Fruit fly (Drosophila melanogaster): ENCODE results near the gene kon.

The kon gene

dm6 chr2L:18480326-18481028, 23.3 kb downstream of the kon start (continued):
- no peak for TF ChIP-seq NK7.1 (GFP tag; optimal IDR thresholded peaks at IDR 0.05)
- TF ChIP-seq CG2199 (GFP tag; IDR thresholded peaks at IDR 0.05), result peak; percentile 69; the same call in 1 of the 3 replicates
- TF ChIP-seq CG30431 (GFP tag; optimal IDR thresholded peaks at IDR 0.05), result no peak
- no peak for TF ChIP-seq Asciz (GFP tag; optimal IDR thresholded peaks at IDR 0.05)
- TF ChIP-seq gt (GFP tag; IDR thresholded peaks at IDR 0.05), result no peak
- TF ChIP-seq bbx (GFP tag; IDR thresholded peaks at IDR 0.05; ENCODE audit: partially characterized antibody), result peak; percentile 16; the same call in 1 of the 2 replicates
- peak; percentile 81 for TF ChIP-seq kni (GFP tag; optimal IDR thresholded peaks at IDR 0.05)
- peak; percentile 31 for TF ChIP-seq Med (GFP tag)
- peak; percentile 67 for TF ChIP-seq sd (tag; optimal IDR thresholded peaks at IDR 0.05)
- TF ChIP-seq GATAe (GFP tag; conservative IDR thresholded peaks at IDR 0.05), result no peak
- TF ChIP-seq kay (GFP tag; optimal IDR thresholded peaks at IDR 0.05), result no peak
- peak; percentile 20 for TF ChIP-seq twi (tag; optimal IDR thresholded peaks at IDR 0.05)
- no peak for TF ChIP-seq Dll (GFP tag; IDR thresholded peaks at IDR 0.05; ENCODE audit: partially characterized antibody)

DNA sequence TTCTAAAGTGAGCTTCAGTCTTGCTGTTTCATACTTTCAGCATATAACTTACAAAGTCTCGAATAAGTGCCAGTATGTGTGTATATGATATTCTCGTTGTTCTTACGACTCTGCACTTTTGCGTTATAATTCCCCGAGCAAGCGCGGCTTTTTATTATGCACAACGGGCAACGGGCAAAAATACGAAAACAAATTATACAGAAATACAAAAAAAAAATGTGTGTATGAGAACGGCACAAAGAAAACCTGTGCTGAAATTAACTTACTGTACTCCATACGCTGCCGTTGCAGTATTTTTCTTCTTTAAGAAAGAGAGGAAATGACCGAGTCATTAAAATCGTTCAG, 24.6 kb downstream of the kon start:
- TF ChIP-seq Opbp (GFP tag; IDR thresholded peaks at IDR 0.05; ENCODE audit: partially characterized antibody), result no peak
- TF ChIP-seq CG2199 (GFP tag; IDR thresholded peaks at IDR 0.05), result 0 out of 3 replicates have a peak, but pooled peaks have one; percentile 46
- no peak for TF ChIP-seq tap (tag; optimal IDR thresholded peaks at IDR 0.05)
- TF ChIP-seq Xrp1 (GFP tag; IDR thresholded peaks at IDR 0.05), result no peak
- no peak for TF ChIP-seq chn (GFP tag; optimal IDR thresholded peaks at IDR 0.05)
- TF ChIP-seq CG10959 (GFP tag; IDR thresholded peaks at IDR 0.05), result no peak
- TF ChIP-seq ara (GFP tag; IDR thresholded peaks at IDR 0.05), result no peak

- no peak for TF ChIP-seq chm (GFP tag; IDR thresholded peaks at IDR 0.05)
- TF ChIP-seq jumu (GFP tag; optimal IDR thresholded peaks at IDR 0.05), result no peak
- no peak for TF ChIP-seq CG30403 (GFP tag; optimal IDR thresholded peaks at IDR 0.05)
- no peak for TF ChIP-seq CG12769 (tag; optimal IDR thresholded peaks at IDR 0.05)
- no peak for TF ChIP-seq row (GFP tag; IDR thresholded peaks at IDR 0.05)
- TF ChIP-seq ham (GFP tag; IDR thresholded peaks at IDR 0.05), result no peak
- TF ChIP-seq Sry-β (GFP tag; optimal IDR thresholded peaks at IDR 0.05), result no peak
- TF ChIP-seq Drgx (GFP tag; IDR thresholded peaks at IDR 0.05), result no peak
- no peak for TF ChIP-seq CG8281 (tag; optimal IDR thresholded peaks at IDR 0.05)
- no peak for TF ChIP-seq fd64A (GFP tag; optimal IDR thresholded peaks at IDR 0.05)
- no peak for TF ChIP-seq Mad (GFP tag; optimal IDR thresholded peaks at IDR 0.05)
- no peak for TF ChIP-seq HLHmδ (GFP tag; optimal IDR thresholded peaks at IDR 0.05)
- no peak for TF ChIP-seq CG6791 (GFP tag; IDR thresholded peaks at IDR 0.05; ENCODE audit: partially characterized antibody)
- TF ChIP-seq vvl (GFP tag; IDR thresholded peaks at IDR 0.05), result no peak
- no peak for TF ChIP-seq CG8478 (optimal IDR thresholded peaks at IDR 0.05)
- no peak for TF ChIP-seq CG34224 (GFP tag; IDR thresholded peaks at IDR 0.05; ENCODE audit: partially characterized antibody)
These were observed 25.1 kb downstream of the kon start for dm6 chr2L:18478509-18479176.

- TF ChIP-seq nerfin-2 (GFP tag; IDR thresholded peaks at IDR 0.05; ENCODE audit: partially characterized antibody) (no peak), CG32532 (GFP tag; IDR thresholded peaks at IDR 0.05) (peak; percentile 92), h (optimal IDR thresholded peaks at IDR 0.05) (no peak), CG8924 (tag; optimal IDR thresholded peaks at IDR 0.05) (peak; percentile 95), Ets97D (GFP tag; optimal IDR thresholded peaks at IDR 0.05) (peak; percentile 25), CG2116 (GFP tag; optimal IDR thresholded peaks at IDR 0.05) (peak; percentile 64), CG7357 (GFP tag; IDR thresholded peaks at IDR 0.05) (peak; percentile 82), cwo (GFP tag; optimal IDR thresholded peaks at IDR 0.05) (peak; percentile 76), CG10462 (GFP tag; optimal IDR thresholded peaks at IDR 0.05) (peak; percentile 75), phol (tag; optimal IDR thresholded peaks at IDR 0.05) (peak; percentile 92), Sry-β (GFP tag; optimal IDR thresholded peaks at IDR 0.05) (peak; percentile 57), CG4730 (GFP tag; IDR thresholded peaks at IDR 0.05) (peak; percentile 87), Hr3 (GFP tag; optimal IDR thresholded peaks at IDR 0.05) (peak; percentile 89)
These were observed 26.3 kb downstream of the kon start for dm6 chr2L:18477455-18477854.
